Worm (Caenorhabditis elegans) whole organism, L1 larva: ENCODE results near the gene T10H9.1.

Experiments
- C34B4.2 ChIP-seq: sonication (generic microtip); optimal IDR thresholded peaks from 2 replicates; lab custom pipeline; 2017; ENCODE audit warnings: mild to moderate bottlenecking, missing genetic modification characterization, missing compliant biosample characterization
- aha-1 ChIP-seq: fragments of 150-350 bp; optimal IDR thresholded peaks from 2 replicates; lab custom pipeline; 2014; ENCODE audit warnings: missing biosample characterization, missing genetic modification characterization
- alr-1 ChIP-seq: fragments of 200-800 bp; sonication (Bioruptor generic); optimal IDR thresholded peaks from 2 replicates; lab custom pipeline; 2018; ENCODE audit warnings: borderline replicate concordance, mild to moderate bottlenecking, missing genetic modification characterization, missing compliant biosample characterization
- ama-1 ChIP-seq: fragments of 150-350 bp; optimal IDR thresholded peaks from 2 replicates; lab custom pipeline; 2014
- blmp-1 ChIP-seq: fragments of 150-350 bp; optimal IDR thresholded peaks from 2 replicates; lab custom pipeline; 2014; ENCODE audit warnings: missing biosample characterization, missing genetic modification characterization
- ceh-63 ChIP-seq: fragments of 200-800 bp; sonication (Bioruptor generic); optimal IDR thresholded peaks from 2 replicates; lab custom pipeline; 2018; ENCODE audit warnings: mild to moderate bottlenecking, missing genetic modification characterization, missing compliant biosample characterization
- ceh-8 ChIP-seq: fragments of 200-800 bp; sonication (Bioruptor generic); optimal IDR thresholded peaks from 2 replicates; lab custom pipeline; 2018; ENCODE audit warnings: mild to moderate bottlenecking, missing genetic modification characterization, moderate library complexity, missing compliant biosample characterization
- ceh-82 ChIP-seq, 3 experiments: fragments of 150-350 bp in 1 of 3; sonication (generic microtip) in 2 of 3; optimal IDR thresholded peaks; 2 replicates each; lab custom pipeline; 2014 to 2017; ENCODE audit warnings: missing biosample characterization in 3 of 3, missing genetic modification characterization in 3 of 3
- ceh-90 ChIP-seq: sonication (generic microtip); optimal IDR thresholded peaks from 2 replicates; lab custom pipeline; 2016; ENCODE audit warnings: missing genetic modification characterization, missing compliant biosample characterization
- efl-1 ChIP-seq, 4 experiments: fragments of 150-350 bp; optimal IDR thresholded peaks in 3 of 4; peaks in 1 of 4; 1 replicate in 1 of 4; 2 replicates in 3 of 4; lab custom pipeline; 2014; ENCODE audit warnings: missing biosample characterization in 2 of 4, missing genetic modification characterization in 2 of 4, missing genetic modification reagents in 2 of 4
- efl-3 ChIP-seq: fragments of 200-800 bp; sonication (Bioruptor generic); optimal IDR thresholded peaks from 2 replicates; lab custom pipeline; 2018; ENCODE audit warnings: mild to moderate bottlenecking, missing genetic modification characterization, missing compliant biosample characterization
- egl-13 ChIP-seq: sonication (generic microtip); optimal IDR thresholded peaks from 2 replicates; lab custom pipeline; 2016; ENCODE audit warnings: missing genotype, missing genetic modification reagents, missing genetic modification characterization, missing compliant biosample characterization
- egl-27 ChIP-seq, 2 experiments: fragments of 150-350 bp in 1 of 2; sonication (generic microtip); optimal IDR thresholded peaks; 3 replicates each; lab custom pipeline; 2017 to 2018; ENCODE audit warnings: missing biosample characterization in 2 of 2, missing genetic modification characterization in 2 of 2, missing genetic modification reagents in 2 of 2
- fkh-10 ChIP-seq: sonication (generic microtip); optimal IDR thresholded peaks from 2 replicates; lab custom pipeline; 2017; ENCODE audit warnings: missing biosample characterization, missing genetic modification reagents, missing genetic modification characterization
- fos-1 ChIP-seq: fragments of 150-350 bp; optimal IDR thresholded peaks from 2 replicates; lab custom pipeline; 2014; ENCODE audit warnings: missing biosample characterization, missing genetic modification characterization
- hlh-17 ChIP-seq: fragments of 200-800 bp; sonication (Bioruptor generic); optimal IDR thresholded peaks from 2 replicates; lab custom pipeline; 2018; ENCODE audit warnings: missing genetic modification characterization, mild to moderate bottlenecking, missing compliant biosample characterization, moderate library complexity, borderline replicate concordance
- hlh-4 ChIP-seq: sonication (generic microtip); optimal IDR thresholded peaks from 2 replicates; lab custom pipeline; 2016; ENCODE audit warnings: mild to moderate bottlenecking, missing genetic modification characterization, missing compliant biosample characterization
- hpl-2 ChIP-seq: fragments of 150-350 bp; optimal IDR thresholded peaks from 2 replicates; lab custom pipeline; 2014; ENCODE audit warnings: missing biosample characterization, missing genetic modification reagents, missing genetic modification characterization
- isw-1 ChIP-seq: fragments of 200-800 bp; sonication (Bioruptor generic); IDR thresholded peaks from 2 replicates; pipeline ENCODE4 v1.3.6; 2022; ENCODE audit warnings: missing genetic modification characterization, missing compliant biosample characterization
- jun-1 ChIP-seq: fragments of 150-350 bp; optimal IDR thresholded peaks from 2 replicates; lab custom pipeline; 2014; ENCODE audit warnings: missing biosample characterization, missing genetic modification reagents, missing genetic modification characterization
- lin-14 ChIP-seq: fragments of 200-800 bp; sonication (Bioruptor generic); optimal IDR thresholded peaks from 2 replicates; lab custom pipeline; 2018; ENCODE audit warnings: mild to moderate bottlenecking, missing genetic modification characterization, moderate library complexity, missing compliant biosample characterization
- lin-15B ChIP-seq: fragments of 150-350 bp; sonication (generic microtip); optimal IDR thresholded peaks from 3 replicates; lab custom pipeline; 2014; ENCODE audit warnings: missing biosample characterization, missing genetic modification characterization
- lin-35 ChIP-seq, 2 experiments: fragments of 150-350 bp; optimal IDR thresholded peaks; 2 replicates each; lab custom pipeline; 2014; ENCODE audit warnings: missing biosample characterization in 2 of 2, missing genetic modification characterization in 2 of 2, missing genetic modification reagents in 2 of 2
- lin-39 ChIP-seq: fragments of 150-350 bp; optimal IDR thresholded peaks from 2 replicates; lab custom pipeline; 2014; ENCODE audit warnings: missing biosample characterization, missing genetic modification reagents, missing genetic modification characterization
- lsy-2 ChIP-seq, 2 experiments: fragments of 150-350 bp; optimal IDR thresholded peaks; 2 replicates each; lab custom pipeline; 2014; ENCODE audit warnings: missing biosample characterization in 2 of 2, missing genetic modification characterization in 2 of 2
- mef-2 ChIP-seq: fragments of 150-350 bp; optimal IDR thresholded peaks from 2 replicates; lab custom pipeline; 2014; ENCODE audit warnings: missing biosample characterization, missing genetic modification characterization
- nhr-11 ChIP-seq: fragments of 150-350 bp; optimal IDR thresholded peaks from 2 replicates; lab custom pipeline; 2014; ENCODE audit warnings: missing biosample characterization, missing genetic modification characterization
- nhr-19 ChIP-seq: fragments of 200-800 bp; sonication (Bioruptor generic); conservative IDR thresholded peaks from 2 replicates; pipeline ENCODE4 v1.3.6; 2022; ENCODE audit warnings: missing genetic modification characterization, missing compliant biosample characterization
- nhr-71 ChIP-seq: sonication (generic microtip); optimal IDR thresholded peaks from 2 replicates; lab custom pipeline; 2016; ENCODE audit warnings: mild to moderate bottlenecking, missing genetic modification characterization, moderate library complexity, missing compliant biosample characterization
- nhr-77 ChIP-seq: fragments of 150-350 bp; optimal IDR thresholded peaks from 2 replicates; lab custom pipeline; 2014; ENCODE audit warnings: missing biosample characterization, missing genetic modification characterization
- nhr-85 ChIP-seq: sonication (generic microtip); peaks from one replicate; lab custom pipeline; 2016; ENCODE audit warnings: missing genetic modification characterization, inconsistent platforms, missing compliant biosample characterization
- nhr-90 ChIP-seq: sonication (generic microtip); optimal IDR thresholded peaks from 2 replicates; lab custom pipeline; 2016; ENCODE audit warnings: mild to moderate bottlenecking, missing genetic modification characterization, missing compliant biosample characterization; ENCODE audit not compliant: poor library complexity
- pag-3 ChIP-seq: sonication (generic microtip); optimal IDR thresholded peaks from 2 replicates; lab custom pipeline; 2017; ENCODE audit warnings: missing genetic modification characterization, mild to moderate bottlenecking, missing compliant biosample characterization, antibody characterized with exemption, borderline replicate concordance; ENCODE audit not compliant: insufficient read depth
- pax-3 ChIP-seq: fragments of 200-800 bp; sonication (Bioruptor generic); optimal IDR thresholded peaks from 2 replicates; lab custom pipeline; 2018; ENCODE audit warnings: mild to moderate bottlenecking, missing genetic modification characterization, moderate library complexity, missing compliant biosample characterization
- rnt-1 ChIP-seq: sonication (generic microtip); optimal IDR thresholded peaks from 2 replicates; lab custom pipeline; 2016; ENCODE audit warnings: mild to moderate bottlenecking, missing genetic modification characterization, moderate library complexity, missing compliant biosample characterization
- skn-1 ChIP-seq: fragments of 150-350 bp; optimal IDR thresholded peaks from 2 replicates; lab custom pipeline; 2014; ENCODE audit warnings: missing biosample characterization, missing genetic modification characterization
- snu-23 ChIP-seq: sonication (generic microtip); optimal IDR thresholded peaks from 2 replicates; lab custom pipeline; 2016; ENCODE audit warnings: missing genetic modification characterization, missing compliant biosample characterization
- sox-4 ChIP-seq: sonication (generic microtip); optimal IDR thresholded peaks from 2 replicates; lab custom pipeline; 2016; ENCODE audit warnings: missing genetic modification characterization, missing compliant biosample characterization
- sptf-1 ChIP-seq: fragments of 150-350 bp; optimal IDR thresholded peaks from 2 replicates; lab custom pipeline; 2014; ENCODE audit warnings: missing biosample characterization, missing genetic modification characterization
- sup-37 ChIP-seq: fragments of 200-800 bp; sonication (Bioruptor generic); optimal IDR thresholded peaks from 2 replicates; lab custom pipeline; 2018; ENCODE audit warnings: mild to moderate bottlenecking, missing genetic modification characterization, missing compliant biosample characterization
- tlp-1 ChIP-seq: fragments of 150-350 bp; optimal IDR thresholded peaks from 2 replicates; lab custom pipeline; 2014; ENCODE audit warnings: missing biosample characterization, missing genetic modification characterization
- unc-130 ChIP-seq: fragments of 150-350 bp; optimal IDR thresholded peaks from 2 replicates; lab custom pipeline; 2017; ENCODE audit warnings: missing biosample characterization, missing genetic modification characterization, inconsistent platforms
- unc-30 ChIP-seq: sonication (generic microtip); optimal IDR thresholded peaks from 2 replicates; lab custom pipeline; 2017; ENCODE audit warnings: missing biosample characterization, missing genetic modification characterization
- unc-86 ChIP-seq: sonication (generic microtip); optimal IDR thresholded peaks from 2 replicates; lab custom pipeline; 2016; ENCODE audit warnings: missing genetic modification characterization, missing compliant biosample characterization
- xbp-1 ChIP-seq: sonication (generic microtip); optimal IDR thresholded peaks from 2 replicates; lab custom pipeline; 2016; ENCODE audit warnings: missing genetic modification characterization, missing compliant biosample characterization
- ztf-11 ChIP-seq, 2 experiments: sonication (generic microtip); optimal IDR thresholded peaks; 2 replicates each; lab custom pipeline; 2016 to 2017; ENCODE audit warnings: missing genetic modification characterization in 2 of 2, missing biosample characterization in 1 of 2, missing compliant biosample characterization in 1 of 2

T10H9.1 gene

DNA sequence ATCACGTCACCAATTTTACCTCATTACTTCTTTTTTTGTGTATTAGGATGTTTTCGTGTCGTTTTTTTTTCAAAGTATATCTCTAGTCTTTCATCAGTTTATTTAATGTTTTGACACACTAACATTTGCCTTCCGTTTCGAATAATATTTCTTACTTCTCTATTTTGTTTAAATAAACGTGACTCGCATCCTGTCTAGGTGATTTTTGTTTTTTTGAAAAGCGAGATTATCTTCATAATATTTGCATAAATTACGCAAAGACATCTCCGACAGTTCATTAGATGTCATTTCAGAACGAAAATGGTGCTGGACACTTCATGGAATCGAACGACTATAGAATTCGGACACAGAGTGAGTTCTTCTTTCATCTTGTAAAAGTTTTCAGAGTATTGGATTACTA lies at the start of gene T10H9.1:
T10H9.1 (plus strand) TSS at position 301 of the 400 bp plus-strand sequence.
- TF ChIP-seq pax-3 (tag; lab: Kevin White, UChicago) (no peak), skn-1 (tag; lab: Kevin White, UChicago) (no peak), ceh-8 (GFP tag; lab: Kevin White, UChicago) (no peak), hlh-17 (GFP tag; lab: Kevin White, UChicago) (no peak), lsy-2 (tag; optimal IDR thresholded peaks at IDR 0.05; lab: Kevin White, UChicago) (no peak), C34B4.2 (tag; lab: Kevin White, UChicago) (no peak), aha-1 (no peak), efl-3 (GFP tag; lab: Kevin White, UChicago) (no peak), nhr-19 (no peak), tlp-1 (tag; lab: Kevin White, UChicago) (no peak), hlh-4 (tag; lab: Kevin White, UChicago) (no peak), egl-27 (tag; optimal IDR thresholded peaks at IDR 0.05; lab: Kevin White, UChicago) (no peak)

DNA sequence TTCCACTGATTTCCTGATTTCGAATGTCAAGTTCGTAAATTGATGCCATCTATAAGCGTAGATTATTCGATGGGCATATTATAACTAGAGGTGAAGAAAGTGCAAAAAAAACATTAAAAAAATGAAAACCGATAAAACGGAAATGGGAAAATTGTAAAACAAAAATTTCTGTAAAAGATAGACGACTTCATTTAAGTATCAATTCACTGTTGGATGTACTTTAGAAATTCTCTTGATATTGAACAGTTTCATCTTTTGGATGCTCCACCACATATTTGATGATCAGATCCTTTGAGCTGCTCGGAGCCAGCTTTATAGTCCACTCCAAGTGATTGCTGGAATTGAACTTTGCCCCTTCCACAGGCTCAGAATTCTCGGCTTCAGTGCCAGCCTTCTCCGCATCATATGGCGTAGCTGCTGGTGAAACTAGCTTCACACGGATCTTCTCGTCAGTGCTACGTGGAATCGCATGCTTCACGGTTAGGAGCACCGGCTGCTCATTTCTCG lies 46.8 kb upstream of the T10H9.1 start, which contains the start of gene ZK1055.6:
ZK1055.6 (minus strand) TSS at position 51 of the 507 bp plus-strand sequence.
- TF ChIP-seq lsy-2 (tag; optimal IDR thresholded peaks at IDR 0.05; lab: Kevin White, UChicago): no peak
- TF ChIP-seq snu-23: no peak
- TF ChIP-seq sptf-1 (tag; lab: Kevin White, UChicago): no peak
- TF ChIP-seq ceh-82 (tag; optimal IDR thresholded peaks at IDR 0.05; lab: Kevin White, UChicago): no peak
- no peak for TF ChIP-seq ceh-63 (GFP tag; lab: Kevin White, UChicago)
- TF ChIP-seq nhr-90: no peak
- TF ChIP-seq xbp-1: no peak
- TF ChIP-seq rnt-1 (tag; lab: Kevin White, UChicago): no peak
- no peak for TF ChIP-seq mef-2 (tag; lab: Kevin White, UChicago)
- no peak for TF ChIP-seq lin-35 (GFP tag; optimal IDR thresholded peaks at IDR 0.05; lab: Kevin White, UChicago)
- no peak for TF ChIP-seq unc-130 (tag; lab: Kevin White, UChicago)
- no peak for TF ChIP-seq isw-1 (GFP tag; lab: Robert Waterston, UW)
- TF ChIP-seq lin-14 (GFP tag; lab: Kevin White, UChicago): no peak
- no peak for TF ChIP-seq nhr-11 (tag; lab: Kevin White, UChicago)
- no peak for TF ChIP-seq ama-1 (lab: Kevin White, UChicago)
- no peak for TF ChIP-seq nhr-85
- no peak for TF ChIP-seq alr-1 (tag; lab: Kevin White, UChicago)
- TF ChIP-seq efl-1 (optimal IDR thresholded peaks at IDR 0.05; lab: Kevin White, UChicago): no peak
- TF ChIP-seq efl-1 (GFP tag; optimal IDR thresholded peaks at IDR 0.05 in 1 of 2; lab: Kevin White, UChicago): no peak

ce11 chrV:6605275-6605674 lies 44.1 kb upstream of the T10H9.1 start, which contains the start of gene ZK1055.7:
Gene ZK1055.7, minus strand, starts transcription at chrV:6605375.
- TF ChIP-seq blmp-1 (tag; lab: Kevin White, UChicago) (no peak), efl-1 (optimal IDR thresholded peaks at IDR 0.05; lab: Kevin White, UChicago) (no peak), efl-1 (GFP tag; optimal IDR thresholded peaks at IDR 0.05 in 1 of 2; lab: Kevin White, UChicago) (peak in 1 of 2 experiments; percentile 50), nhr-71 (tag; lab: Kevin White, UChicago) (no peak), hpl-2 (GFP tag; lab: Kevin White, UChicago) (no peak)

DNA sequence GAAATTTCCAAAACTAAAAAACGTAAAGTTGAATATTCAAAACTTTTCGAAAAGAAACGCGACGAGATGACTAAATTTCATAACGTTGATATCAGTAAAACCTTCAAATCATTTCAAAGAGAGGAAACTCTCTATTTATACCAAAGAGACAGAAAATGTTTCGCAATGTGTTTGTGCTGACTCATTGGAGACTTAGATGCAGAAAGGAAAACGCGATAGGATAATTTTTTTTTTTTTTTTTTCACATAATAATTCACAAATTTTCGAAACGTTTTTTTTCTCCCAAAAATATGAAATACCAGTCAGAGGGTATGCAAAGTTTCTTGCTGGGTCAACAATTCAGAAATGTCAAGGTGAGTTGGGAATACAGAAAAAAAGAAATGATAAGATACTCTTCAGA lies 43.2 kb upstream of the T10H9.1 start:
- no peak for TF ChIP-seq isw-1 (GFP tag; lab: Robert Waterston, UW)
- no peak for TF ChIP-seq C34B4.2 (tag; lab: Kevin White, UChicago)
- TF ChIP-seq lsy-2 (tag; optimal IDR thresholded peaks at IDR 0.05; lab: Kevin White, UChicago): peak in 1 of 2 experiments; percentile 8
- no peak for TF ChIP-seq nhr-77 (tag; lab: Kevin White, UChicago)
- TF ChIP-seq ztf-11 (tag; optimal IDR thresholded peaks at IDR 0.05; lab: Kevin White, UChicago): no peak
- no peak for TF ChIP-seq sox-4 (tag; lab: Kevin White, UChicago)
- no peak for TF ChIP-seq jun-1 (tag; lab: Kevin White, UChicago)
- TF ChIP-seq egl-13 (tag; lab: Kevin White, UChicago): no peak
- TF ChIP-seq unc-30 (tag; lab: Kevin White, UChicago): no peak
- no peak for TF ChIP-seq pag-3 (tag; lab: Kevin White, UChicago)
- TF ChIP-seq fos-1 (tag; lab: Kevin White, UChicago): no peak
- TF ChIP-seq fkh-10: no peak
- TF ChIP-seq sup-37 (GFP tag; lab: Kevin White, UChicago): no peak
- TF ChIP-seq unc-86: no peak
- TF ChIP-seq efl-1 (optimal IDR thresholded peaks at IDR 0.05; lab: Kevin White, UChicago): no peak
- peak in 1 of 2 experiments; percentile 88 for TF ChIP-seq efl-1 (GFP tag; optimal IDR thresholded peaks at IDR 0.05 in 1 of 2; lab: Kevin White, UChicago)
- TF ChIP-seq lin-35 (GFP tag; optimal IDR thresholded peaks at IDR 0.05; lab: Kevin White, UChicago): no peak
- TF ChIP-seq ceh-90 (tag; lab: Kevin White, UChicago): no peak
- TF ChIP-seq lin-15B: no peak
- no peak for TF ChIP-seq lin-39
- TF ChIP-seq hlh-17 (GFP tag; lab: Kevin White, UChicago): no peak
